Worm (Caenorhabditis elegans): ENCODE measurements around the gene F57A8.6.

The F57A8.6 gene

DNA sequence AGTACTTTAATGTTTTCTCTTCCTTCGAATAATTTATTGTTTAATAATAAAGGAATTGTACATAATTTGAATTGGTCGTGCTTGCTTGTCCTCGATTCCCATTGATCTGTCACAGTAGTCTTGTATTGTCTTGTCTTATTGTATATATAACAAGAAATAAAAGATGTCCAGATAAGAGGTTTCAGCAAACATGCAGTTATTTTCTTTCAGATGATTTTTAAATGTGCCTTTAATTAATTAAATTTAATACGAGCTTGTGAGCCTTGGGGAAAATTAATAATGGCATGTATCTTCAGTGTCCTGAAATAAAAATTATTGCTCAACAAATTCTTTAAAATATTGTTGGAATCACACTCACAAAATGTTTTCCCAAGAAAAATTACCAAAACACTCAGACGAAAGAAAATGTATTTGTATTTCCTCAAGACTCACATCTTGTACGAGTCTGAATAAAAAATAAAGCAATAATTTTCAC lies 50.6 kb downstream of the F57A8.6 start (continued):
- no peak; the same call in 1 of the 2 replicates for TF ChIP-seq madf-8 (GFP tag; conservative IDR thresholded peaks at IDR 0.05)
- no peak for TF ChIP-seq nhr-90 (tag; optimal IDR thresholded peaks at IDR 0.05)
- TF ChIP-seq B0336.3 (GFP tag; IDR thresholded peaks at IDR 0.05) = peak; percentile 46; the same call in 1 of the 2 replicates
- TF ChIP-seq aptf-3 (GFP tag; IDR thresholded peaks at IDR 0.05) = no peak
- TF ChIP-seq attf-3 (GFP tag; conservative IDR thresholded peaks at IDR 0.05) = no peak
- no peak for TF ChIP-seq K11D2.4 (GFP tag; IDR thresholded peaks at IDR 0.05)
- TF ChIP-seq tlf-1 (GFP tag; optimal IDR thresholded peaks at IDR 0.05) = peak; percentile 62
- TF ChIP-seq snpc-1.1 (tag; optimal IDR thresholded peaks at IDR 0.05; ENCODE audit: insufficient read depth) = peak; percentile 78
- TF ChIP-seq lir-1 (GFP tag; conservative IDR thresholded peaks at IDR 0.05) = no peak
- TF ChIP-seq D2030.7 (GFP tag; IDR thresholded peaks at IDR 0.05) = peak; percentile 93
- no peak for TF ChIP-seq die-1 (tag; optimal IDR thresholded peaks at IDR 0.05)
- no peak for TF ChIP-seq B0261.1 (tag; optimal IDR thresholded peaks at IDR 0.05)
- no peak for TF ChIP-seq aptf-2 (GFP tag; conservative IDR thresholded peaks at IDR 0.05)
- peak; percentile 49 for TF ChIP-seq lin-54 (GFP tag; optimal IDR thresholded peaks at IDR 0.05)
- peak; percentile 97 for TF ChIP-seq hrde-1 (tag; optimal IDR thresholded peaks at IDR 0.05; ENCODE audit: borderline replicate concordance)
- TF ChIP-seq mxl-1 (tag; optimal IDR thresholded peaks at IDR 0.05) = no peak
- no peak for TF ChIP-seq F55B11.4 (tag; optimal IDR thresholded peaks at IDR 0.05; ENCODE audit: borderline replicate concordance, insufficient read depth)
- no peak for TF ChIP-seq dox-1 (GFP tag; IDR thresholded peaks at IDR 0.05)
- no peak for TF ChIP-seq egl-18 (GFP tag; IDR thresholded peaks at IDR 0.05)
- no peak for TF ChIP-seq F52B5.7 (tag; optimal IDR thresholded peaks at IDR 0.05)
- 0 out of 2 replicates have a peak, but pooled peaks have one; percentile 37 for TF ChIP-seq Y53F4B.3 (GFP tag; IDR thresholded peaks at IDR 0.05)
- peak; percentile 55 for TF ChIP-seq tbp1 (GFP tag; optimal IDR thresholded peaks at IDR 0.05)
- TF ChIP-seq nfyb-1 (GFP tag; IDR thresholded peaks at IDR 0.05) = no peak
- no peak for TF ChIP-seq hlh-26 (GFP tag; conservative IDR thresholded peaks at IDR 0.05)
- no peak for TF ChIP-seq dpff-1 (tag; optimal IDR thresholded peaks at IDR 0.05)
- TF ChIP-seq lin-40 (tag; optimal IDR thresholded peaks at IDR 0.05) = no peak
- TF ChIP-seq Y95B8A.8 (GFP tag; IDR thresholded peaks at IDR 0.05) = peak; percentile 97
- TF ChIP-seq mel-28 (tag; optimal IDR thresholded peaks at IDR 0.05; ENCODE audit: borderline replicate concordance) = no peak
- TF ChIP-seq snpc-4 (GFP tag; optimal IDR thresholded peaks at IDR 0.05) = peak; percentile 70
- peak in 3 of 4 experiments; percentile 17 to 69 (median 41) for TF ChIP-seq snpc-4 (tag; optimal IDR thresholded peaks at IDR 0.05)
- TF ChIP-seq nhr-179 (tag; optimal IDR thresholded peaks at IDR 0.05) = no peak
- no peak for TF ChIP-seq bed-1 (GFP tag; IDR thresholded peaks at IDR 0.05)
- TF ChIP-seq B0019.2 (GFP tag; conservative IDR thresholded peaks at IDR 0.05) = peak; percentile 59; the same call in 1 of the 2 replicates
- no peak for TF ChIP-seq let-607 (tag; optimal IDR thresholded peaks at IDR 0.05)
- TF ChIP-seq T26A5.8 (tag; optimal IDR thresholded peaks at IDR 0.05) = no peak
- TF ChIP-seq nhr-80 (tag; optimal IDR thresholded peaks at IDR 0.05) = no peak
- TF ChIP-seq Y79H2A.3 (GFP tag; conservative IDR thresholded peaks at IDR 0.05) = peak; percentile 98
- TF ChIP-seq ets-4 (GFP tag; optimal IDR thresholded peaks at IDR 0.05) = no peak
- TF ChIP-seq F22D6.2 (tag; optimal IDR thresholded peaks at IDR 0.05) = no peak
- TF ChIP-seq hmg-20 (GFP tag; IDR thresholded peaks at IDR 0.05) = no peak
- no peak for TF ChIP-seq ztf-18 (tag; optimal IDR thresholded peaks at IDR 0.05)
- no peak for TF ChIP-seq tbx-9 (tag; optimal IDR thresholded peaks at IDR 0.05; ENCODE audit: borderline replicate concordance)
- no peak for TF ChIP-seq Y67H2A.10 (GFP tag; conservative IDR thresholded peaks at IDR 0.05)
- TF ChIP-seq ztf-22 (GFP tag; optimal IDR thresholded peaks at IDR 0.05) = no peak
- TF ChIP-seq ZK185.1 (tag; optimal IDR thresholded peaks at IDR 0.05; ENCODE audit: poor library complexity, severe bottlenecking) = no peak
- peak; percentile 97 for TF ChIP-seq unc-130 (GFP tag; optimal IDR thresholded peaks at IDR 0.05)
- TF ChIP-seq unc-62 (GFP tag; optimal IDR thresholded peaks at IDR 0.05) = no peak
- peak; percentile 41 for TF ChIP-seq ceh-91 (GFP tag; IDR thresholded peaks at IDR 0.05)

All from whole organism, young adult.